Fruit fly (Drosophila melanogaster): ENCODE data around the gene acs.
A peak's percentile ranks its signal among the peaks of the same experiment; 100 is the strongest.

Gene acs

DNA sequence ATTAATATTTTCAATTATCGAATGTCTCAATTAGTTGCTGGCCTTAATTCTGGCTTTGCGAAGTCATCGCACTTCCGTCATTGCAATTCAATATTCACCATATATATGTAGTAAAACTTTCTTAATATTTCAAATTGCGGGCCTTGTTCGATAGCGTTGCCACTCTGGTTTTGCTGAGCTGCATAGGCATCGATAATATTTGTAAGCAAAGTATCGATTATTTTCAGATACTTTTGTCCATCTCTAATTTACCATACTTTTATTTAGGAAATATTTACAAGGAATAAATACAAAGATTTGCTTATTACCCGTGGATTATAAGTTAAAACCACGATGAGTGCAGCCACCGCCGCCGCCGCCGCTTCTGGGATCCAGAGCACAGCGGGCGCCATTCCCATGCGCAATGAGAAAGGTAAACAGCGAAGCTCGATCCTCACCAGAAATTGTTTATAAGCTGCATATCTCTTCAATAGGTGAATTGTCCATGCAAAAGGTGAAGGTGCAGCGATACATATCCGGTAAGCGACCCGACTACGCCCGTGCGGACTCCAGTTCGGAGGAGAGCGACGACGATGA is 30.5 kb upstream of the acs start, which contains the start of gene Mfap1 (continued):
- TF ChIP-seq danr (GFP tag; IDR thresholded peaks at IDR 0.05), result no peak
- no peak for TF ChIP-seq CoRest (tag; optimal IDR thresholded peaks at IDR 0.05)
- TF ChIP-seq CG4730 (GFP tag; IDR thresholded peaks at IDR 0.05), result no peak
- no peak for TF ChIP-seq Sox100B (GFP tag; optimal IDR thresholded peaks at IDR 0.05)
- no peak for TF ChIP-seq abd-A (tag; optimal IDR thresholded peaks at IDR 0.05)
- TF ChIP-seq dimm (GFP tag; IDR thresholded peaks at IDR 0.05), result no peak
- no peak for TF ChIP-seq D19A (tag; optimal IDR thresholded peaks at IDR 0.05)
- TF ChIP-seq BEAF-32 (GFP tag; optimal IDR thresholded peaks at IDR 0.05), result peak; percentile 84
- TF ChIP-seq CG17568 (GFP tag; optimal IDR thresholded peaks at IDR 0.05), result no peak
- no peak for TF ChIP-seq Bteb2 (GFP tag; optimal IDR thresholded peaks at IDR 0.05)
- no peak for TF ChIP-seq trh (GFP tag; optimal IDR thresholded peaks at IDR 0.05)
- TF ChIP-seq CG17829 (tag; optimal IDR thresholded peaks at IDR 0.05), result peak; percentile 23
- no peak for TF ChIP-seq Awh (GFP tag; IDR thresholded peaks at IDR 0.05)
- TF ChIP-seq nmo (GFP tag; optimal IDR thresholded peaks at IDR 0.05), result peak; percentile 26
- TF ChIP-seq bcd (GFP tag; optimal IDR thresholded peaks at IDR 0.05), result no peak
- peak; percentile 76 for TF ChIP-seq MBD-R2 (GFP tag; IDR thresholded peaks at IDR 0.05)
- no peak for TF ChIP-seq chm (GFP tag; IDR thresholded peaks at IDR 0.05)
- no peak for TF ChIP-seq Nf-YC (tag; optimal IDR thresholded peaks at IDR 0.05)
- no peak for TF ChIP-seq ttk (GFP tag; IDR thresholded peaks at IDR 0.05)
- no peak for TF ChIP-seq Nf-YB (GFP tag; optimal IDR thresholded peaks at IDR 0.05)
- no peak for TF ChIP-seq fd3F (GFP tag; optimal IDR thresholded peaks at IDR 0.05)
- TF ChIP-seq sim (GFP tag; IDR thresholded peaks at IDR 0.05), result no peak
- no peak for TF ChIP-seq CG15073 (GFP tag; optimal IDR thresholded peaks at IDR 0.05)
- no peak for TF ChIP-seq cato (GFP tag; optimal IDR thresholded peaks at IDR 0.05; ENCODE audit: borderline replicate concordance)
- no peak; the same call in 1 of the 2 replicates for TF ChIP-seq slbo (GFP tag; IDR thresholded peaks at IDR 0.05)
- no peak for TF ChIP-seq CG9609 (GFP tag; optimal IDR thresholded peaks at IDR 0.05)
- no peak for TF ChIP-seq gcm (GFP tag; optimal IDR thresholded peaks at IDR 0.05)
- TF ChIP-seq nau (GFP tag; optimal IDR thresholded peaks at IDR 0.05), result no peak
- no peak for TF ChIP-seq CG18619 (GFP tag; optimal IDR thresholded peaks at IDR 0.05)
- no peak for TF ChIP-seq CG32772 (GFP tag; IDR thresholded peaks at IDR 0.05)
- TF ChIP-seq dysf (GFP tag; IDR thresholded peaks at IDR 0.05), result no peak
- TF ChIP-seq Xbp1 (GFP tag; optimal IDR thresholded peaks at IDR 0.05), result no peak
- no peak for TF ChIP-seq h (optimal IDR thresholded peaks at IDR 0.05)
- TF ChIP-seq sug (tag; optimal IDR thresholded peaks at IDR 0.05), result no peak
- TF ChIP-seq jumu (GFP tag; optimal IDR thresholded peaks at IDR 0.05), result no peak
- no peak for TF ChIP-seq Sry-β (GFP tag; optimal IDR thresholded peaks at IDR 0.05)
- no peak for TF ChIP-seq CG13775 (GFP tag; optimal IDR thresholded peaks at IDR 0.05)
- TF ChIP-seq CG18476 (GFP tag; optimal IDR thresholded peaks at IDR 0.05), result no peak
- TF ChIP-seq CG8924 (tag; optimal IDR thresholded peaks at IDR 0.05), result no peak
- no peak for TF ChIP-seq CG11398 (GFP tag; optimal IDR thresholded peaks at IDR 0.05)
- TF ChIP-seq zfh1 (GFP tag; IDR thresholded peaks at IDR 0.05), result peak; percentile 9; the same call in 2 of the 3 replicates
- no peak for TF ChIP-seq Sox102F (GFP tag; optimal IDR thresholded peaks at IDR 0.05)
- no peak for TF ChIP-seq HHEX (GFP tag; optimal IDR thresholded peaks at IDR 0.05)
- TF ChIP-seq Atf3 (GFP tag; optimal IDR thresholded peaks at IDR 0.05), result no peak
- peak; percentile 72 for TF ChIP-seq knrl (GFP tag; IDR thresholded peaks at IDR 0.05; ENCODE audit: partially characterized antibody)
- no peak for TF ChIP-seq Hr3 (GFP tag; optimal IDR thresholded peaks at IDR 0.05)
- TF ChIP-seq trem (tag; optimal IDR thresholded peaks at IDR 0.05), result peak; percentile 46
- no peak for TF ChIP-seq pum (GFP tag; optimal IDR thresholded peaks at IDR 0.05)
- TF ChIP-seq CG2889 (GFP tag; IDR thresholded peaks at IDR 0.05), result no peak
- TF ChIP-seq MTF-1 (GFP tag; optimal IDR thresholded peaks at IDR 0.05; ENCODE audit: borderline replicate concordance), result no peak
- TF ChIP-seq CG7372 (GFP tag; IDR thresholded peaks at IDR 0.05), result no peak

Measured in whole organism, embryonic.